Worm (Caenorhabditis elegans): ENCODE results near the gene F14D7.8.

ce11 chrV:14311115-14311514 lies 1.5 kb downstream of the F14D7.8 start, which contains the start of gene ddn-3:
- TF ChIP-seq mdl-1 (tag; optimal IDR thresholded peaks at IDR 0.05): no peak
- no peak for TF ChIP-seq unc-62 (GFP tag; optimal IDR thresholded peaks at IDR 0.05)
- TF ChIP-seq lsy-2 (tag; optimal IDR thresholded peaks at IDR 0.05): no peak
- no peak for TF ChIP-seq fos-1 (tag; optimal IDR thresholded peaks at IDR 0.05)
- no peak for TF ChIP-seq skn-1 (tag; optimal IDR thresholded peaks at IDR 0.05)
- TF ChIP-seq peb-1 (tag; optimal IDR thresholded peaks at IDR 0.05): no peak
- no peak for TF ChIP-seq ztf-11 (tag; optimal IDR thresholded peaks at IDR 0.05)
- TF ChIP-seq nhr-237 (tag; optimal IDR thresholded peaks at IDR 0.05): no peak
- no peak for TF ChIP-seq nhr-77 (tag; optimal IDR thresholded peaks at IDR 0.05)

All from whole organism, L2 larva.